Fruit fly (Drosophila melanogaster) whole organism, embryonic: ENCODE results near the gene Sema5c.

Source experiments
- Atf6 ChIP-seq: fragments of 200-800 bp; sonication (Bioruptor generic); IDR thresholded peaks from 2 replicates; pipeline ENCODE4 v1.3.6; 2022; ENCODE audit warnings: missing biosample characterization, missing genetic modification characterization
- Awh ChIP-seq: fragments of 200-800 bp; sonication (Bioruptor generic); IDR thresholded peaks from 2 replicates; pipeline ENCODE4, ENCODE4 v1.3.6; 2022; ENCODE audit warnings: missing biosample characterization, missing genetic modification characterization
- Blimp-1 ChIP-seq: fragments of 200-800 bp; sonication (Bioruptor generic); optimal IDR thresholded peaks from 3 replicates; lab custom pipeline; 2018; ENCODE audit warnings: missing biosample characterization, missing genetic modification characterization, mild to moderate bottlenecking, moderate library complexity, missing genetic modification reagents
- CG10267 ChIP-seq: fragments of 200-800 bp; sonication (Bioruptor generic); optimal IDR thresholded peaks from 2 replicates; lab custom pipeline; 2018; ENCODE audit warnings: missing biosample characterization, mild to moderate bottlenecking, missing genetic modification characterization, moderate library complexity
- CG11093 ChIP-seq: fragments of 200-800 bp; sonication (Bioruptor generic); IDR thresholded peaks from 3 replicates; pipeline ENCODE4 v1.3.6; 2022; ENCODE audit warnings: missing biosample characterization, missing genetic modification characterization
- CG13287 ChIP-seq: fragments of 200-800 bp; sonication (Bioruptor generic); IDR thresholded peaks from 2 replicates; pipeline ENCODE4 v1.3.6; 2022; ENCODE audit warnings: missing biosample characterization, missing genetic modification characterization; ENCODE audit not compliant: partially characterized antibody
- CG13775 ChIP-seq: fragments of 200-800 bp; sonication (Bioruptor generic); optimal IDR thresholded peaks from 3 replicates; lab custom pipeline; 2017; ENCODE audit warnings: missing biosample characterization, mild to moderate bottlenecking, missing genetic modification characterization
- CG16815 ChIP-seq: fragments of 200-800 bp; sonication (Bioruptor generic); optimal IDR thresholded peaks from 3 replicates; lab custom pipeline; 2017; ENCODE audit warnings: missing biosample characterization, mild to moderate bottlenecking, missing genetic modification characterization
- CG17568 ChIP-seq: fragments of 200-800 bp; sonication (Bioruptor generic); optimal IDR thresholded peaks from 2 replicates; lab custom pipeline; 2018; ENCODE audit warnings: missing biosample characterization, mild to moderate bottlenecking, missing genetic modification characterization, moderate library complexity
- CG17802 ChIP-seq: fragments of 200-800 bp; sonication (Bioruptor generic); optimal IDR thresholded peaks from 2 replicates; lab custom pipeline; 2018; ENCODE audit warnings: missing biosample characterization, mild to moderate bottlenecking, missing genetic modification characterization, moderate library complexity
- CG18764 ChIP-seq: fragments of 200-800 bp; sonication (Bioruptor generic); optimal IDR thresholded peaks from 3 replicates; lab custom pipeline; 2016; ENCODE audit warnings: missing biosample characterization, missing genetic modification characterization
- CG31365 ChIP-seq: fragments of 200-800 bp; sonication (Bioruptor generic); optimal IDR thresholded peaks from 2 replicates; lab custom pipeline; 2018; ENCODE audit warnings: missing biosample characterization, mild to moderate bottlenecking, missing genetic modification characterization
- CG3995 ChIP-seq: fragments of 200-800 bp; sonication (Bioruptor generic); optimal IDR thresholded peaks from 3 replicates; lab custom pipeline; 2016; ENCODE audit warnings: missing biosample characterization, missing genetic modification characterization
- CG9727 ChIP-seq: fragments of 200-800 bp; sonication (Bioruptor generic); optimal IDR thresholded peaks from 3 replicates; lab custom pipeline; 2017; ENCODE audit warnings: missing biosample characterization, mild to moderate bottlenecking, missing genetic modification characterization
- D ChIP-seq, 2 experiments: fragments of 200-800 bp in 1 of 2; fragments of >200 bp in 1 of 2; sonication (Bioruptor generic) in 1 of 2; optimal IDR thresholded peaks; 2 replicates in 1 of 2; 3 replicates in 1 of 2; lab custom pipeline; 2017; ENCODE audit warnings: mild to moderate bottlenecking in 1 of 2, missing biosample characterization in 1 of 2, missing genetic modification characterization in 1 of 2, missing genetic modification reagents in 1 of 2
- D19A ChIP-seq: fragments of 200-800 bp; optimal IDR thresholded peaks from 3 replicates; lab custom pipeline; 2019; ENCODE audit warnings: missing biosample characterization, mild to moderate bottlenecking, missing genetic modification characterization, moderate library complexity
- Fer2 ChIP-seq: fragments of 200-800 bp; sonication (Bioruptor generic); optimal IDR thresholded peaks from 2 replicates; lab custom pipeline; 2018; ENCODE audit warnings: missing biosample characterization, mild to moderate bottlenecking, missing genetic modification characterization, moderate library complexity
- HLH4C ChIP-seq: fragments of 200-800 bp; sonication (Bioruptor generic); IDR thresholded peaks from 3 replicates; pipeline ENCODE4 v1.3.6; 2022; ENCODE audit warnings: missing biosample characterization, missing genetic modification characterization; ENCODE audit not compliant: partially characterized antibody
- HmgD ChIP-seq: fragments of 200-800 bp; sonication (Bioruptor generic); optimal IDR thresholded peaks from 3 replicates; lab custom pipeline; 2016; ENCODE audit warnings: missing biosample characterization, missing genetic modification characterization
- Jarid2 ChIP-seq: fragments of 200-800 bp; sonication (Bioruptor generic); optimal IDR thresholded peaks from 3 replicates; lab custom pipeline; 2017; ENCODE audit warnings: mild to moderate bottlenecking, missing biosample characterization, missing genetic modification reagents, missing genetic modification characterization
- Kr ChIP-seq: fragments of 200-800 bp; sonication (Bioruptor generic); optimal IDR thresholded peaks from 2 replicates; lab custom pipeline; 2017; ENCODE audit warnings: missing biosample characterization, mild to moderate bottlenecking, missing genetic modification characterization
- Lhr ChIP-seq: fragments of 200-800 bp; sonication (Bioruptor generic); optimal IDR thresholded peaks from 3 replicates; lab custom pipeline; 2017; ENCODE audit warnings: mild to moderate bottlenecking, missing biosample characterization, missing genetic modification reagents, missing genetic modification characterization
- Opbp ChIP-seq: fragments of 200-800 bp; sonication (Bioruptor generic); IDR thresholded peaks from 3 replicates; pipeline ENCODE4 v1.3.6; 2022; ENCODE audit warnings: missing biosample characterization, missing genetic modification characterization; ENCODE audit not compliant: partially characterized antibody
- Pdp1 ChIP-seq, 2 experiments: fragments of 200-800 bp; sonication (Bioruptor generic); optimal IDR thresholded peaks; 3 replicates each; lab custom pipeline; 2016; ENCODE audit warnings: missing biosample characterization in 2 of 2, missing genetic modification characterization in 2 of 2, mild to moderate bottlenecking in 1 of 2, moderate library complexity in 1 of 2
- Rx ChIP-seq: fragments of 200-800 bp; sonication (Bioruptor generic); IDR thresholded peaks from 2 replicates; pipeline ENCODE4 v1.3.6; 2022; ENCODE audit warnings: missing biosample characterization, missing genetic modification characterization
- Sry-δ ChIP-seq: fragments of 200-800 bp; sonication (Bioruptor generic); optimal IDR thresholded peaks from 2 replicates; lab custom pipeline; 2016; ENCODE audit warnings: missing biosample characterization, missing genetic modification characterization
- Stat92E ChIP-seq, 3 experiments: fragments of >200 bp in 2 of 3; fragments of 200-800 bp in 1 of 3; sonication (Bioruptor generic) in 1 of 3; optimal IDR thresholded peaks; 2 replicates each; lab custom pipeline; 2017 to 2019; ENCODE audit warnings: missing biosample characterization in 3 of 3, missing genetic modification characterization in 3 of 3, mild to moderate bottlenecking in 1 of 3, moderate library complexity in 1 of 3
- Taf1 ChIP-seq: fragments of 200-800 bp; sonication (Bioruptor generic); IDR thresholded peaks from 2 replicates; pipeline ENCODE4 v1.3.6; 2022; ENCODE audit warnings: missing biosample characterization, missing genetic modification characterization
- Tbp ChIP-seq: fragments of >200 bp; optimal IDR thresholded peaks from 2 replicates; lab custom pipeline; 2018; ENCODE audit warnings: missing biosample characterization, missing genetic modification characterization
- Usf ChIP-seq: fragments of 200-800 bp; sonication (Bioruptor generic); optimal IDR thresholded peaks from 2 replicates; lab custom pipeline; 2017; ENCODE audit warnings: missing genotype, missing biosample characterization, missing genetic modification characterization
- bcd ChIP-seq: fragments of 200-800 bp; sonication (Bioruptor generic); optimal IDR thresholded peaks from 2 replicates; lab custom pipeline; 2017; ENCODE audit warnings: missing biosample characterization, mild to moderate bottlenecking, missing genetic modification characterization
- crc ChIP-seq: fragments of 200-800 bp; sonication (Bioruptor generic); optimal IDR thresholded peaks from 2 replicates; lab custom pipeline; 2016; ENCODE audit warnings: missing biosample characterization, missing genetic modification characterization
- dimm ChIP-seq: fragments of 200-800 bp; sonication (Bioruptor generic); IDR thresholded peaks from 2 replicates; pipeline ENCODE4 v1.3.6; 2022; ENCODE audit warnings: missing biosample characterization, missing genetic modification characterization
- dysf ChIP-seq: fragments of 200-800 bp; sonication (Bioruptor generic); IDR thresholded peaks from 3 replicates; pipeline ENCODE4 v1.3.6; 2022; ENCODE audit warnings: missing biosample characterization, missing genetic modification characterization
- fd102C ChIP-seq: fragments of 200-800 bp; sonication (Bioruptor generic); optimal IDR thresholded peaks from 2 replicates; lab custom pipeline; 2018; ENCODE audit warnings: missing biosample characterization, mild to moderate bottlenecking, missing genetic modification characterization, moderate library complexity
- gro ChIP-seq: fragments of 200-800 bp; sonication (Bioruptor generic); optimal IDR thresholded peaks from 2 replicates; lab custom pipeline; 2016; ENCODE audit warnings: missing biosample characterization, missing genetic modification characterization
- hb ChIP-seq: fragments of 200-800 bp; sonication (Bioruptor generic); IDR thresholded peaks from 3 replicates; pipeline ENCODE4 v1.3.6; 2022; ENCODE audit warnings: missing biosample characterization, missing genetic modification characterization; ENCODE audit not compliant: partially characterized antibody
- insv ChIP-seq, 2 experiments: fragments of 200-800 bp; sonication (Bioruptor generic); optimal IDR thresholded peaks; 3 replicates each; lab custom pipeline; 2016 to 2018; ENCODE audit warnings: missing biosample characterization in 2 of 2, missing genetic modification characterization in 2 of 2
- lab ChIP-seq: fragments of 200-800 bp; sonication (Bioruptor generic); optimal IDR thresholded peaks from 3 replicates; lab custom pipeline; 2017; ENCODE audit warnings: missing biosample characterization, missing genetic modification characterization, mild to moderate bottlenecking, moderate library complexity, missing genetic modification reagents
- mirr ChIP-seq: fragments of 200-800 bp; sonication (Bioruptor generic); optimal IDR thresholded peaks from 3 replicates; lab custom pipeline; 2018; ENCODE audit warnings: missing biosample characterization, mild to moderate bottlenecking, missing genetic modification characterization
- pros ChIP-seq: fragments of 200-800 bp; sonication (Bioruptor generic); optimal IDR thresholded peaks from 3 replicates; lab custom pipeline; 2019; ENCODE audit warnings: missing biosample characterization, mild to moderate bottlenecking, missing genetic modification characterization, moderate library complexity
- row ChIP-seq: fragments of 200-800 bp; sonication (Bioruptor generic); IDR thresholded peaks from 3 replicates; pipeline ENCODE4 v1.3.6; 2022; ENCODE audit warnings: missing biosample characterization, missing genetic modification characterization
- sima ChIP-seq: fragments of 200-800 bp; sonication (Bioruptor generic); optimal IDR thresholded peaks from 2 replicates; lab custom pipeline; 2016; ENCODE audit warnings: missing biosample characterization, missing genetic modification characterization
- sna ChIP-seq: fragments of 200-800 bp; sonication (Bioruptor generic); IDR thresholded peaks from 2 replicates; pipeline ENCODE4 v1.3.6; 2022; ENCODE audit warnings: missing biosample characterization, missing genetic modification characterization; ENCODE audit not compliant: partially characterized antibody
- sr ChIP-seq: fragments of 200-800 bp; sonication (Bioruptor generic); IDR thresholded peaks from 3 replicates; pipeline ENCODE4 v1.3.6; 2022; ENCODE audit warnings: missing biosample characterization, missing genetic modification characterization
- tx ChIP-seq: fragments of 200-800 bp; sonication (Bioruptor generic); optimal IDR thresholded peaks from 2 replicates; lab custom pipeline; 2016; ENCODE audit warnings: missing biosample characterization, missing genetic modification characterization
- unpg ChIP-seq: fragments of 200-800 bp; sonication (Bioruptor generic); optimal IDR thresholded peaks from 3 replicates; lab custom pipeline; 2018; ENCODE audit warnings: missing biosample characterization, mild to moderate bottlenecking, missing genetic modification characterization, moderate library complexity
- wdn ChIP-seq: fragments of 200-800 bp; sonication (Bioruptor generic); IDR thresholded peaks from 2 replicates; pipeline ENCODE4 v1.3.6; 2022; ENCODE audit warnings: missing biosample characterization, missing genetic modification characterization

Gene Sema5c

dm6 chr3L:12124975-12125374 is 43.3 kb upstream of the Sema5c start, which contains the start of gene yps (continued):
- TF ChIP-seq Awh (GFP tag; lab: Robert Waterston, UW) (peak; percentile 92), D19A (tag; lab: Kevin White, UChicago) (peak; percentile 66), crc (GFP tag; lab: Kevin White, UChicago) (peak; percentile 86), CG17802 (tag; lab: Kevin White, UChicago) (peak; percentile 84), bcd (GFP tag; lab: Kevin White, UChicago) (peak; percentile 97), Stat92E (GFP tag; optimal IDR thresholded peaks at IDR 0.05; lab: Kevin White, UChicago) (peak in 1 of 3 experiments; percentile 73), CG16815 (GFP tag; lab: Kevin White, UChicago) (peak; percentile 55), HLH4C (peak; percentile 76), pros (GFP tag; lab: Kevin White, UChicago) (peak; percentile 24), mirr (GFP tag; lab: Kevin White, UChicago) (peak; percentile 99), gro (peak; percentile 96), insv (GFP tag; optimal IDR thresholded peaks at IDR 0.05; lab: Kevin White, UChicago) (peak in 1 of 2 experiments; percentile 85), Tbp (no peak), Kr (GFP tag; lab: Kevin White, UChicago) (peak; percentile 80), Fer2 (tag; lab: Kevin White, UChicago) (peak; percentile 89), tx (GFP tag; lab: Kevin White, UChicago) (peak; percentile 69), Lhr (GFP tag; lab: Kevin White, UChicago) (peak; percentile 89), Opbp (peak; percentile 84), Taf1 (GFP tag; lab: Robert Waterston, UW) (peak; percentile 39; the same call in 1 of the 2 replicates), Atf6 (peak; percentile 90), wdn (peak; percentile 88), CG18764 (peak; percentile 93), unpg (GFP tag; lab: Kevin White, UChicago) (peak; percentile 91), sna (GFP tag; lab: Robert Waterston, UW) (peak; percentile 29; the same call in 1 of the 2 replicates), CG10267 (tag; lab: Kevin White, UChicago) (peak; percentile 92), hb (GFP tag; lab: Robert Waterston, UW) (no peak), Pdp1 (GFP tag; optimal IDR thresholded peaks at IDR 0.05; lab: Kevin White, UChicago) (peak; percentile 86 to 93), Rx (peak; percentile 89; the same call in 1 of the 2 replicates), Jarid2 (GFP tag; lab: Kevin White, UChicago) (peak; percentile 85), CG13775 (GFP tag; lab: Kevin White, UChicago) (peak; percentile 97), dimm (GFP tag; lab: Robert Waterston, UW) (no peak; the same call in 1 of the 2 replicates), Usf (GFP tag; lab: Kevin White, UChicago) (peak; percentile 80), CG31365 (peak; percentile 90), Sry-δ (GFP tag; lab: Kevin White, UChicago) (peak; percentile 89), dysf (peak; percentile 83), HmgD (GFP tag; lab: Kevin White, UChicago) (peak; percentile 95), fd102C (GFP tag; lab: Kevin White, UChicago) (peak; percentile 97), row (GFP tag; lab: Robert Waterston, UW) (peak; percentile 52; the same call in 2 of the 3 replicates), lab (GFP tag; lab: Kevin White, UChicago) (peak; percentile 99), CG17568 (GFP tag; lab: Kevin White, UChicago) (peak; percentile 96), sr (GFP tag; lab: Robert Waterston, UW) (peak; percentile 96), D (optimal IDR thresholded peaks at IDR 0.05; lab: Kevin White, UChicago) (no peak), D (GFP tag; optimal IDR thresholded peaks at IDR 0.05; lab: Kevin White, UChicago) (peak; percentile 89), Blimp-1 (GFP tag; lab: Kevin White, UChicago) (no peak), CG11093 (GFP tag; lab: Robert Waterston, UW) (0 out of 3 replicates have a peak, but pooled peaks have one; percentile 8), sima (peak; percentile 44), CG3995 (peak; percentile 77), CG13287 (GFP tag; lab: Robert Waterston, UW) (peak; percentile 84), CG9727 (GFP tag; lab: Kevin White, UChicago) (peak; percentile 97)
